Worm (Caenorhabditis elegans): Measurements from ENCODE around the gene ZK688.12.

ce11 chrIII:7937548-7937947 is 24.2 kb upstream of the ZK688.12 start, which contains the start of gene C29E4.10:
- TF ChIP-seq nhr-76 (tag; optimal IDR thresholded peaks at IDR 0.05): no peak
- TF ChIP-seq lin-32 (GFP tag; optimal IDR thresholded peaks at IDR 0.05): no peak
- no peak for TF ChIP-seq lin-13 (tag; optimal IDR thresholded peaks at IDR 0.05)
